Worm (Caenorhabditis elegans): ENCODE results near the gene W06G6.15.

- TF ChIP-seq lir-3 (tag; optimal IDR thresholded peaks at IDR 0.05; ENCODE audit: poor library complexity) (no peak), snpc-4 (tag; optimal IDR thresholded peaks at IDR 0.05) (no peak), dpl-1 (GFP tag; optimal IDR thresholded peaks at IDR 0.05) (no peak), blmp-1 (tag; optimal IDR thresholded peaks at IDR 0.05) (no peak), C04F5.9 (tag; optimal IDR thresholded peaks at IDR 0.05) (no peak), nhr-90 (tag; optimal IDR thresholded peaks at IDR 0.05; ENCODE audit: poor library complexity) (no peak), Y116A8C.19 (tag; optimal IDR thresholded peaks at IDR 0.05; ENCODE audit: borderline replicate concordance) (no peak), unc-62 (GFP tag; optimal IDR thresholded peaks at IDR 0.05) (no peak), sup-37 (GFP tag; optimal IDR thresholded peaks at IDR 0.05) (no peak)
These were observed 17.9 kb downstream of the W06G6.15 start, which contains the start of gene F14F8.8 for ce11 chrV:16672198-16672597.

All from whole organism, L1 larva.